Worm (Caenorhabditis elegans): ENCODE data around the gene moma-1.

Gene moma-1

DNA sequence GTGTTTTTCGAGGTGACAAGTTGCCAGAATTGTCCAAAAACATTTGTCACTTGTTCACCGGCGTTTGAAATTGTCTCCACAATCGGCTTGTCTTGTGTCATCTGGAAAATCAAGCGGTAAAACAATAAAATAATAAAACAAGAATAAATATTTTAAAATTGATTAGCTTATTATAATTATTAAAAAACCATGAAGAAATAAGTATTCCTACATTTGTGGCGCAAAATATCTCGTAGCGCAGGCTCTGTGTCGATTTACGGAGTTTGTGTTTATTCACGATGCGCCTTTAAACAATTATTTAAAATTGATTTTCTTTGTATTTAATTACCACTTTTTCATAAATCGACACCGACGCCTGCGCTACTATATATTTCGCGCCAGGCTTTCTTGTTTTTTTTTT is at the start of gene moma-1:
moma-1 (minus strand) TSS at position 101 of the 400 bp plus-strand sequence.
- TF ChIP-seq lin-38 (GFP tag; IDR thresholded peaks at IDR 0.05): peak; percentile 39; the same call in 1 of the 2 replicates
- peak; percentile 30; the same call in 1 of the 2 replicates for TF ChIP-seq Y48G9A.11 (GFP tag; IDR thresholded peaks at IDR 0.05)
- no peak for TF ChIP-seq nhr-41 (GFP tag; IDR thresholded peaks at IDR 0.05)

DNA sequence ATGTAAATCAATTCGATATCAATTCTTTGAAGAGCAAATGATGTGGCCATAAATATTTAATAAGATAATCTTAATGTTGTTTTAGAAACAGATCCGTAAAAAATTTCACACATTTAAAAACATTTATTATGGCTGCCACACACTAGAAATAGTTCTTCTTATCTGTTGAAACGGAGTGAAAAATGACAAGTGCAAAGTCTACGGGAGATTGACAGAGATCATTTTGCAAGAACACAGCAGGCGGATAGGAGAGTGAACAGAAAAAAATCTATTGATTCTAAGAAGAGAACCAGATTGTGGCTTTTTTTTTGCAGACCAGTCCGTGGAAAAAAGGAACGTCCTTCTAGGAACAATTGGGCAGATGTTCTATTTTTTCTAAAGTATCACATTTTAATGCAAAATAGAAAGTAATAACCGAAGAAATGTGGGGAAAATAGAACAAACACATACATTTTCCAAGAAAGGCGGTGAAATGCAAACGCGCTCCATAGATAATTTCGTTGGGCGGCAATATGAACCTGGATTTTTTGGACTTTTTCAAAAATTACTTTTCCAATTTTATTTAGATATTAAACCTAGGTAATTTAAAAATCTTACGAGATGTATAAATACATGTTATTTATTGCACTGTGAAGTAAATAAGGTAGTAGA is 49.5 kb upstream of the moma-1 start:
- TF ChIP-seq nhr-25 (tag; optimal IDR thresholded peaks at IDR 0.05; ENCODE audit: borderline replicate concordance, insufficient read depth): no peak
- peak; percentile 54 for TF ChIP-seq dmd-6 (GFP tag; IDR thresholded peaks at IDR 0.05)
- no peak for TF ChIP-seq ztf-11 (tag; optimal IDR thresholded peaks at IDR 0.05)
- no peak for TF ChIP-seq ZK337.2 (GFP tag; IDR thresholded peaks at IDR 0.05)
- TF ChIP-seq nhr-10 (tag; optimal IDR thresholded peaks at IDR 0.05): no peak
- no peak for TF ChIP-seq daf-16 (GFP tag; optimal IDR thresholded peaks at IDR 0.05)
- peak; percentile 17 for TF ChIP-seq daf-16 (tag; optimal IDR thresholded peaks at IDR 0.05)
- TF ChIP-seq dve-1 (tag; optimal IDR thresholded peaks at IDR 0.05; ENCODE audit: insufficient read depth): peak; percentile 27
- no peak for TF ChIP-seq ceh-32 (tag; optimal IDR thresholded peaks at IDR 0.05; ENCODE audit: poor library complexity)
- TF ChIP-seq nhr-102 (tag; optimal IDR thresholded peaks at IDR 0.05): no peak
- no peak for TF ChIP-seq lim-7 (GFP tag; IDR thresholded peaks at IDR 0.05)
- TF ChIP-seq Y5F2A.4 (GFP tag; optimal IDR thresholded peaks at IDR 0.05): no peak
- TF ChIP-seq ceh-28 (tag; optimal IDR thresholded peaks at IDR 0.05): no peak
- no peak for TF ChIP-seq aly-2 (tag; optimal IDR thresholded peaks at IDR 0.05)
- TF ChIP-seq egl-43 (GFP tag; IDR thresholded peaks at IDR 0.05): no peak
- TF ChIP-seq nhr-77 (tag; optimal IDR thresholded peaks at IDR 0.05): no peak
- no peak for TF ChIP-seq fos-1 (tag; optimal IDR thresholded peaks at IDR 0.05)
- no peak for TF ChIP-seq F10B5.3 (tag; optimal IDR thresholded peaks at IDR 0.05)
- peak; percentile 26 for TF ChIP-seq mes-2 (tag; optimal IDR thresholded peaks at IDR 0.05; ENCODE audit: poor library complexity, severe bottlenecking)
- TF ChIP-seq hlh-30 (tag; optimal IDR thresholded peaks at IDR 0.05; ENCODE audit: insufficient read depth): no peak
- TF ChIP-seq ceh-82 (tag; optimal IDR thresholded peaks at IDR 0.05): no peak
- TF ChIP-seq ceh-62 (tag; optimal IDR thresholded peaks at IDR 0.05): no peak
- TF ChIP-seq dmd-8 (GFP tag; IDR thresholded peaks at IDR 0.05): no peak
- no peak for TF ChIP-seq lin-15B (tag; optimal IDR thresholded peaks at IDR 0.05)
- TF ChIP-seq pqm-1 (tag; optimal IDR thresholded peaks at IDR 0.05): peak; percentile 19
- TF ChIP-seq madf-5 (GFP tag; IDR thresholded peaks at IDR 0.05): no peak
- TF ChIP-seq F49E8.2 (tag; optimal IDR thresholded peaks at IDR 0.05; ENCODE audit: borderline replicate concordance): no peak
- no peak for TF ChIP-seq mxl-3 (GFP tag; optimal IDR thresholded peaks at IDR 0.05)
- no peak for TF ChIP-seq unc-39 (tag; optimal IDR thresholded peaks at IDR 0.05)
- no peak for TF ChIP-seq spr-3 (GFP tag; optimal IDR thresholded peaks at IDR 0.05)
- no peak for TF ChIP-seq nhr-11 (tag; optimal IDR thresholded peaks at IDR 0.05)
- no peak for TF ChIP-seq lin-29 (GFP tag; IDR thresholded peaks at IDR 0.05)
- TF ChIP-seq T20F7.1 (GFP tag; optimal IDR thresholded peaks at IDR 0.05): no peak
- TF ChIP-seq nhr-237 (tag; optimal IDR thresholded peaks at IDR 0.05): no peak
- no peak for TF ChIP-seq mdt-29 (GFP tag; IDR thresholded peaks at IDR 0.05)
- no peak for TF ChIP-seq nhr-41 (GFP tag; IDR thresholded peaks at IDR 0.05)
- TF ChIP-seq attf-4 (tag; optimal IDR thresholded peaks at IDR 0.05): no peak
- TF ChIP-seq T26A8.4 (GFP tag; IDR thresholded peaks at IDR 0.05): no peak
- no peak for TF ChIP-seq ces-1 (GFP tag; optimal IDR thresholded peaks at IDR 0.05)
- no peak for TF ChIP-seq snpc-4 (tag; optimal IDR thresholded peaks at IDR 0.05)
- peak in 1 of 2 experiments; percentile 33 for TF ChIP-seq lsy-2 (tag; optimal IDR thresholded peaks at IDR 0.05)
- TF ChIP-seq zip-2 (tag; optimal IDR thresholded peaks at IDR 0.05): no peak
- TF ChIP-seq D1046.2 (GFP tag; IDR thresholded peaks at IDR 0.05): no peak
- no peak for TF ChIP-seq rbr-2 (tag; optimal IDR thresholded peaks at IDR 0.05)
- peak; percentile 38 for TF ChIP-seq hlh-11 (tag; optimal IDR thresholded peaks at IDR 0.05)
- TF ChIP-seq nhr-48 (tag; optimal IDR thresholded peaks at IDR 0.05): peak; percentile 14
- no peak for TF ChIP-seq spr-1 (tag; optimal IDR thresholded peaks at IDR 0.05)

Measured in whole organism, L4 larva.